Worm (Caenorhabditis elegans) whole organism, L4 larva: Measurements from ENCODE around the gene parn-1.
A peak's percentile ranks its signal among the peaks of the same experiment; 100 is the strongest.

Experiments used
- D1046.2 ChIP-seq: fragments of 200-800 bp; sonication (Bioruptor generic); IDR thresholded peaks from 2 replicates; pipeline ENCODE4 v1.3.6; 2022; ENCODE audit warnings: missing genetic modification characterization, missing compliant biosample characterization
- F49E8.2 ChIP-seq: sonication (generic microtip); optimal IDR thresholded peaks from 2 replicates; lab custom pipeline; 2016; ENCODE audit warnings: missing compliant biosample characterization, mild to moderate bottlenecking, missing genetic modification characterization, borderline replicate concordance
- Y48G9A.11 ChIP-seq: fragments of 200-800 bp; sonication (Bioruptor generic); IDR thresholded peaks from 2 replicates; pipeline ENCODE4 v1.3.6; 2022; ENCODE audit warnings: missing genetic modification reagents, missing genetic modification characterization, missing compliant biosample characterization
- Y5F2A.4 ChIP-seq: fragments of 200-800 bp; sonication (Bioruptor generic); optimal IDR thresholded peaks from 2 replicates; lab custom pipeline; 2018; ENCODE audit warnings: mild to moderate bottlenecking, missing genetic modification characterization, missing compliant biosample characterization
- ZK337.2 ChIP-seq: fragments of 200-800 bp; sonication (Bioruptor generic); IDR thresholded peaks from 2 replicates; pipeline ENCODE4 v1.3.6; 2022; ENCODE audit warnings: missing genetic modification reagents, missing genetic modification characterization, missing compliant biosample characterization
- aly-2 ChIP-seq: sonication (generic microtip); optimal IDR thresholded peaks from 2 replicates; lab custom pipeline; 2018; ENCODE audit warnings: missing biosample characterization, missing genetic modification characterization
- ceh-44 ChIP-seq: fragments of 200-800 bp; sonication (Bioruptor generic); IDR thresholded peaks from 2 replicates; pipeline ENCODE4 v1.3.6; 2022; ENCODE audit warnings: missing genetic modification reagents, missing genetic modification characterization, missing compliant biosample characterization
- ces-1 ChIP-seq: fragments of 150-350 bp; sonication (generic microtip); optimal IDR thresholded peaks from 4 replicates; lab custom pipeline; 2014; ENCODE audit warnings: missing biosample characterization, missing genetic modification reagents, missing genetic modification characterization
- ctbp-1 ChIP-seq: fragments of 200-800 bp; sonication (Bioruptor generic); IDR thresholded peaks from 2 replicates; pipeline ENCODE4 v1.3.6; 2022; ENCODE audit warnings: missing genetic modification reagents, missing genetic modification characterization, missing compliant biosample characterization
- daf-12 ChIP-seq: fragments of 150-350 bp; optimal IDR thresholded peaks from 2 replicates; lab custom pipeline; 2014; ENCODE audit warnings: missing biosample characterization, missing genetic modification reagents, missing genetic modification characterization
- daf-16 ChIP-seq, 3 experiments: sonication (generic microtip); optimal IDR thresholded peaks; 2 replicates each; lab custom pipeline; 2016 to 2017; ENCODE audit warnings: missing genetic modification characterization in 3 of 3, missing genetic modification reagents in 3 of 3, mild to moderate bottlenecking in 2 of 3, missing compliant biosample characterization in 2 of 3, missing biosample characterization in 1 of 3, moderate library complexity in 1 of 3
- dmd-8 ChIP-seq: fragments of 200-800 bp; sonication (Bioruptor generic); IDR thresholded peaks from 2 replicates; pipeline ENCODE4 v1.3.6; 2022; ENCODE audit warnings: missing genetic modification characterization, missing compliant biosample characterization
- duxl-1 ChIP-seq: sonication (generic microtip); optimal IDR thresholded peaks from 2 replicates; lab custom pipeline; 2016; ENCODE audit warnings: mild to moderate bottlenecking, missing genetic modification characterization, moderate library complexity, missing compliant biosample characterization; ENCODE audit not compliant: poor library complexity
- egl-27 ChIP-seq: sonication (generic microtip); optimal IDR thresholded peaks from 3 replicates; lab custom pipeline; 2017; ENCODE audit warnings: missing biosample characterization, missing genetic modification reagents, missing genetic modification characterization
- egl-43 ChIP-seq: fragments of 200-800 bp; sonication (Bioruptor generic); IDR thresholded peaks from 2 replicates; pipeline ENCODE4 v1.3.6; 2022; ENCODE audit warnings: missing genetic modification reagents, missing genetic modification characterization, missing compliant biosample characterization
- fkh-10 ChIP-seq: fragments of 150-350 bp; optimal IDR thresholded peaks from 2 replicates; lab custom pipeline; 2014; ENCODE audit warnings: missing biosample characterization, missing genetic modification reagents, missing genetic modification characterization
- fos-1 ChIP-seq: fragments of 150-350 bp; optimal IDR thresholded peaks from 2 replicates; lab custom pipeline; 2014; ENCODE audit warnings: missing biosample characterization, missing genetic modification characterization
- hif-1 ChIP-seq, 2 experiments: sonication (generic microtip); optimal IDR thresholded peaks; 2 replicates each; lab custom pipeline; 2016 to 2017; ENCODE audit warnings: missing compliant biosample characterization in 2 of 2, missing genetic modification characterization in 2 of 2, missing genetic modification reagents in 2 of 2, missing genotype in 2 of 2, mild to moderate bottlenecking in 1 of 2
- lin-13 ChIP-seq: fragments of 150-350 bp; optimal IDR thresholded peaks from 2 replicates; lab custom pipeline; 2014; ENCODE audit warnings: missing biosample characterization, missing genetic modification reagents, missing genetic modification characterization
- mdl-1 ChIP-seq, 2 experiments: fragments of 150-350 bp in 1 of 2; sonication (generic microtip) in 1 of 2; optimal IDR thresholded peaks; 2 replicates each; lab custom pipeline; 2014 to 2017; ENCODE audit warnings: missing biosample characterization in 2 of 2, missing genetic modification characterization in 2 of 2
- mdt-29 ChIP-seq: fragments of 200-800 bp; sonication (Bioruptor generic); IDR thresholded peaks from 2 replicates; pipeline ENCODE4 v1.3.6; 2022; ENCODE audit warnings: missing genetic modification reagents, missing genetic modification characterization, missing compliant biosample characterization
- nhr-237 ChIP-seq: sonication (generic microtip); optimal IDR thresholded peaks from 2 replicates; lab custom pipeline; 2017; ENCODE audit warnings: missing biosample characterization, missing genetic modification characterization
- nhr-25 ChIP-seq: sonication (generic microtip); optimal IDR thresholded peaks from 2 replicates; lab custom pipeline; 2017; ENCODE audit warnings: missing genetic modification characterization, mild to moderate bottlenecking, missing compliant biosample characterization, antibody characterized with exemption, moderate library complexity, borderline replicate concordance; ENCODE audit not compliant: insufficient read depth
- nhr-42 ChIP-seq: fragments of 200-800 bp; sonication (Bioruptor generic); IDR thresholded peaks from 2 replicates; pipeline ENCODE4 v1.3.6; 2022; ENCODE audit warnings: missing genetic modification characterization, missing compliant biosample characterization
- nhr-48 ChIP-seq: sonication (generic microtip); optimal IDR thresholded peaks from 2 replicates; lab custom pipeline; 2016; ENCODE audit warnings: mild to moderate bottlenecking, missing genetic modification characterization, missing compliant biosample characterization
- pqm-1 ChIP-seq: sonication (generic microtip); optimal IDR thresholded peaks from 2 replicates; lab custom pipeline; 2017; ENCODE audit warnings: missing biosample characterization, missing genetic modification characterization
- saeg-2 ChIP-seq: fragments of 200-800 bp; sonication (Bioruptor generic); IDR thresholded peaks from 2 replicates; pipeline ENCODE4 v1.3.6; 2022; ENCODE audit warnings: missing genetic modification reagents, missing genetic modification characterization, missing compliant biosample characterization
- set-16 ChIP-seq: fragments of 200-800 bp; sonication (Bioruptor generic); IDR thresholded peaks from 2 replicates; pipeline ENCODE4 v1.3.6; 2022; ENCODE audit warnings: missing genetic modification reagents, missing genetic modification characterization, missing compliant biosample characterization
- unc-62 ChIP-seq, 3 experiments: fragments of 150-350 bp in 1 of 3; sonication (generic microtip); optimal IDR thresholded peaks in 2 of 3; peaks in 1 of 3; 1 replicate in 1 of 3; 2 replicates in 2 of 3; lab custom pipeline; 2014 to 2017; ENCODE audit warnings: missing biosample characterization in 3 of 3, missing genetic modification characterization in 3 of 3, missing genetic modification reagents in 3 of 3, missing genotype in 1 of 3

The parn-1 gene

ce11 chrV:12695968-12696367 is 913 bp upstream of the parn-1 start, which contains the start of gene K10C8.4 (continued):
- no peak for TF ChIP-seq unc-62 (GFP tag; optimal IDR thresholded peaks at IDR 0.05 in 1 of 2; lab: Kevin White, UChicago)
- no peak for TF ChIP-seq unc-62 (tag; optimal IDR thresholded peaks at IDR 0.05; lab: Kevin White, UChicago)

- TF ChIP-seq daf-16 (GFP tag; optimal IDR thresholded peaks at IDR 0.05; lab: Kevin White, UChicago): peak in 1 of 2 experiments; percentile 37
- no peak for TF ChIP-seq daf-16 (tag; optimal IDR thresholded peaks at IDR 0.05; lab: Kevin White, UChicago)
- 0 out of 2 replicates have a peak, but pooled peaks have one; percentile 53 for TF ChIP-seq ceh-44 (GFP tag; lab: Robert Waterston, UW)
- TF ChIP-seq egl-27: no peak
- no peak for TF ChIP-seq mdl-1 (tag; optimal IDR thresholded peaks at IDR 0.05; lab: Kevin White, UChicago)
Observed at ce11 chrV:12683205-12683604, 11.8 kb downstream of the parn-1 start.

- TF ChIP-seq unc-62 (GFP tag; optimal IDR thresholded peaks at IDR 0.05 in 1 of 2; lab: Kevin White, UChicago) (peak in 1 of 2 experiments; percentile 33), unc-62 (tag; optimal IDR thresholded peaks at IDR 0.05; lab: Kevin White, UChicago) (no peak), nhr-48 (tag; lab: Kevin White, UChicago) (no peak), saeg-2 (no peak)
Observed at ce11 chrV:12679807-12680206, 15.2 kb downstream of the parn-1 start, which contains the start of gene frpr-15. Gene frpr-15 (plus strand): TSS chrV:12680107.

ce11 chrV:12679292-12679691 is 15.8 kb downstream of the parn-1 start:
- no peak for TF ChIP-seq pqm-1
- no peak for TF ChIP-seq Y48G9A.11 (GFP tag; lab: Robert Waterston, UW)
- TF ChIP-seq nhr-42 (GFP tag; lab: Robert Waterston, UW): no peak
- no peak for TF ChIP-seq nhr-237 (tag; lab: Kevin White, UChicago)
- no peak for TF ChIP-seq daf-12 (tag; lab: Kevin White, UChicago)
- no peak for TF ChIP-seq dmd-8 (GFP tag; lab: Robert Waterston, UW)

- no peak for TF ChIP-seq set-16 (GFP tag; lab: Robert Waterston, UW)
- TF ChIP-seq mdt-29 (GFP tag; lab: Robert Waterston, UW): no peak
- TF ChIP-seq fos-1 (tag; lab: Kevin White, UChicago): no peak
- TF ChIP-seq fkh-10 (GFP tag; lab: Kevin White, UChicago): peak; percentile 88
- no peak for TF ChIP-seq ces-1 (GFP tag; lab: Kevin White, UChicago)
- TF ChIP-seq, all 104 proteins: peak for 1
Observed at ce11 chrV:12676299-12676698, 18.8 kb downstream of the parn-1 start.

- TF ChIP-seq duxl-1 (tag; lab: Kevin White, UChicago) (no peak), fkh-10 (GFP tag; lab: Kevin White, UChicago) (peak; percentile 48), egl-43 (GFP tag; lab: Robert Waterston, UW) (no peak), ctbp-1 (GFP tag; lab: Robert Waterston, UW) (no peak)
- TF ChIP-seq, all 104 proteins: peak for 1
Observed at ce11 chrV:12673745-12674144, 21.3 kb downstream of the parn-1 start.

ce11 chrV:12670607-12671006 is 24.4 kb downstream of the parn-1 start, which contains the start of gene srx-116:
Gene srx-116 (plus strand): TSS chrV:12670907.
- TF ChIP-seq D1046.2 (GFP tag; lab: Robert Waterston, UW) (no peak), F49E8.2 (tag; lab: Kevin White, UChicago) (no peak), nhr-25 (no peak), lin-13 (no peak), aly-2 (tag; lab: Kevin White, UChicago) (no peak), ZK337.2 (no peak), hif-1 (tag; optimal IDR thresholded peaks at IDR 0.05; lab: Kevin White, UChicago) (no peak), Y5F2A.4 (no peak), nhr-237 (tag; lab: Kevin White, UChicago) (no peak)
